Worm (Caenorhabditis elegans): Measurements from ENCODE around the gene F11A5.17.

The F11A5.17 gene

ce11 chrV:16182918-16183317 is 18.9 kb upstream of the F11A5.17 start, which contains the start of gene srh-277:
srh-277 (plus strand) TSS chrV:16183218.
- no peak for TF ChIP-seq tbx-11 (GFP tag; IDR thresholded peaks at IDR 0.05)
- TF ChIP-seq tbx-37 (GFP tag; conservative IDR thresholded peaks at IDR 0.05), result no peak

ce11 chrV:16183357-16183756 is 18.5 kb upstream of the F11A5.17 start, which contains the start of gene srz-14:
srz-14 (plus strand) TSS chrV:16183657.
- TF ChIP-seq tbx-11 (GFP tag; IDR thresholded peaks at IDR 0.05), result no peak
- TF ChIP-seq hmbx-1 (tag; optimal IDR thresholded peaks at IDR 0.05), result no peak
- TF ChIP-seq tra-4 (tag; optimal IDR thresholded peaks at IDR 0.05), result no peak
- no peak for TF ChIP-seq ama-1 (optimal IDR thresholded peaks at IDR 0.05)
- no peak for TF ChIP-seq F13C5.2 (tag; optimal IDR thresholded peaks at IDR 0.05)
- no peak for TF ChIP-seq ceh-36 (tag; optimal IDR thresholded peaks at IDR 0.05)
- no peak for TF ChIP-seq tbx-37 (GFP tag; conservative IDR thresholded peaks at IDR 0.05)
- no peak for TF ChIP-seq hmg-4 (GFP tag; optimal IDR thresholded peaks at IDR 0.05)
- TF ChIP-seq aly-1 (tag; optimal IDR thresholded peaks at IDR 0.05), result no peak
- TF ChIP-seq ets-7 (tag; optimal IDR thresholded peaks at IDR 0.05), result no peak
- TF ChIP-seq pes-1 (GFP tag; IDR thresholded peaks at IDR 0.05), result no peak
- no peak for TF ChIP-seq ceh-13 (GFP tag; optimal IDR thresholded peaks at IDR 0.05)
- TF ChIP-seq flt-1 (GFP tag; IDR thresholded peaks at IDR 0.05), result no peak
- no peak for TF ChIP-seq B0310.2 (tag; optimal IDR thresholded peaks at IDR 0.05)
- TF ChIP-seq sea-1 (GFP tag; conservative IDR thresholded peaks at IDR 0.05), result no peak
- TF ChIP-seq scrt-1 (GFP tag; IDR thresholded peaks at IDR 0.05), result no peak
- no peak for TF ChIP-seq hnd-1 (tag; optimal IDR thresholded peaks at IDR 0.05)

ce11 chrV:16190485-16190884 is 11.3 kb upstream of the F11A5.17 start, which contains the start of gene srh-281:
srh-281 (plus strand) TSS chrV:16190785.
- TF ChIP-seq flt-1 (GFP tag; IDR thresholded peaks at IDR 0.05) (no peak), aly-1 (tag; optimal IDR thresholded peaks at IDR 0.05) (no peak), ama-1 (optimal IDR thresholded peaks at IDR 0.05) (no peak), hmg-4 (GFP tag; optimal IDR thresholded peaks at IDR 0.05) (no peak), F13C5.2 (tag; optimal IDR thresholded peaks at IDR 0.05) (no peak), tbx-11 (GFP tag; IDR thresholded peaks at IDR 0.05) (no peak), tra-4 (tag; optimal IDR thresholded peaks at IDR 0.05) (no peak)

- no peak for TF ChIP-seq hnd-1 (tag; optimal IDR thresholded peaks at IDR 0.05)
Measured at ce11 chrV:16192114-16192513, 9.7 kb upstream of the F11A5.17 start, which contains the start of gene srh-279. srh-279 (plus strand) TSS chrV:16192414.

- TF ChIP-seq hmbx-1 (tag; optimal IDR thresholded peaks at IDR 0.05) (no peak), F13C5.2 (tag; optimal IDR thresholded peaks at IDR 0.05) (no peak), tbx-11 (GFP tag; IDR thresholded peaks at IDR 0.05) (no peak), pes-1 (GFP tag; IDR thresholded peaks at IDR 0.05) (no peak), tbx-37 (GFP tag; conservative IDR thresholded peaks at IDR 0.05) (no peak), ceh-13 (GFP tag; optimal IDR thresholded peaks at IDR 0.05) (no peak), hmg-4 (GFP tag; optimal IDR thresholded peaks at IDR 0.05) (no peak), tra-4 (tag; optimal IDR thresholded peaks at IDR 0.05) (no peak), B0310.2 (tag; optimal IDR thresholded peaks at IDR 0.05) (no peak), ets-7 (tag; optimal IDR thresholded peaks at IDR 0.05) (no peak), sea-1 (GFP tag; conservative IDR thresholded peaks at IDR 0.05) (no peak), flt-1 (GFP tag; IDR thresholded peaks at IDR 0.05) (no peak), scrt-1 (GFP tag; IDR thresholded peaks at IDR 0.05) (no peak), aly-1 (tag; optimal IDR thresholded peaks at IDR 0.05) (no peak), ceh-36 (tag; optimal IDR thresholded peaks at IDR 0.05) (no peak), hnd-1 (tag; optimal IDR thresholded peaks at IDR 0.05) (no peak)
Measured at ce11 chrV:16194639-16195038, 7.2 kb upstream of the F11A5.17 start, which contains the start of gene rabr-4. rabr-4 (plus strand) TSS chrV:16194939.

- TF ChIP-seq B0310.2 (tag; optimal IDR thresholded peaks at IDR 0.05) (no peak), hnd-1 (tag; optimal IDR thresholded peaks at IDR 0.05) (no peak)
Measured at ce11 chrV:16195379-16195778, 6.5 kb upstream of the F11A5.17 start, which contains the start of gene rabr-3. rabr-3 (plus strand) TSS chrV:16195679.

ce11 chrV:16198016-16198415 is 3.8 kb upstream of the F11A5.17 start, which contains the start of gene F11A5.5:
F11A5.5 (plus strand) TSS chrV:16198316.
- TF ChIP-seq F13C5.2 (tag; optimal IDR thresholded peaks at IDR 0.05), result no peak
- no peak for TF ChIP-seq sea-1 (GFP tag; conservative IDR thresholded peaks at IDR 0.05)
- TF ChIP-seq ets-7 (tag; optimal IDR thresholded peaks at IDR 0.05), result no peak
- no peak for TF ChIP-seq ceh-13 (GFP tag; optimal IDR thresholded peaks at IDR 0.05)
- no peak for TF ChIP-seq tbx-11 (GFP tag; IDR thresholded peaks at IDR 0.05)
- no peak for TF ChIP-seq tra-4 (tag; optimal IDR thresholded peaks at IDR 0.05)
- TF ChIP-seq hmg-4 (GFP tag; optimal IDR thresholded peaks at IDR 0.05), result no peak
- no peak for TF ChIP-seq hnd-1 (tag; optimal IDR thresholded peaks at IDR 0.05)
- no peak for TF ChIP-seq pes-1 (GFP tag; IDR thresholded peaks at IDR 0.05)
- no peak for TF ChIP-seq aly-1 (tag; optimal IDR thresholded peaks at IDR 0.05)
- TF ChIP-seq ceh-36 (tag; optimal IDR thresholded peaks at IDR 0.05), result no peak
- TF ChIP-seq flt-1 (GFP tag; IDR thresholded peaks at IDR 0.05), result no peak
- no peak for TF ChIP-seq tbx-37 (GFP tag; conservative IDR thresholded peaks at IDR 0.05)
- TF ChIP-seq hmbx-1 (tag; optimal IDR thresholded peaks at IDR 0.05), result no peak
- no peak for TF ChIP-seq B0310.2 (tag; optimal IDR thresholded peaks at IDR 0.05)
- TF ChIP-seq scrt-1 (GFP tag; IDR thresholded peaks at IDR 0.05), result no peak

ce11 chrV:16202618-16203017 is 788 bp downstream of the F11A5.17 start, which contains the start of gene F11A5.18:
F11A5.18 (plus strand) TSS chrV:16202918.
- TF ChIP-seq scrt-1 (GFP tag; IDR thresholded peaks at IDR 0.05), result no peak
- no peak for TF ChIP-seq tbx-11 (GFP tag; IDR thresholded peaks at IDR 0.05)
- TF ChIP-seq tra-4 (tag; optimal IDR thresholded peaks at IDR 0.05), result no peak
- no peak for TF ChIP-seq ets-7 (tag; optimal IDR thresholded peaks at IDR 0.05)
- TF ChIP-seq ceh-13 (GFP tag; optimal IDR thresholded peaks at IDR 0.05), result no peak
- TF ChIP-seq sea-1 (GFP tag; conservative IDR thresholded peaks at IDR 0.05), result no peak
- TF ChIP-seq B0310.2 (tag; optimal IDR thresholded peaks at IDR 0.05), result no peak
- TF ChIP-seq pes-1 (GFP tag; IDR thresholded peaks at IDR 0.05), result no peak
- TF ChIP-seq tbx-37 (GFP tag; conservative IDR thresholded peaks at IDR 0.05), result no peak
- TF ChIP-seq ama-1 (optimal IDR thresholded peaks at IDR 0.05), result no peak
- no peak for TF ChIP-seq hmbx-1 (tag; optimal IDR thresholded peaks at IDR 0.05)
- no peak for TF ChIP-seq hmg-4 (GFP tag; optimal IDR thresholded peaks at IDR 0.05)
- no peak for TF ChIP-seq hnd-1 (tag; optimal IDR thresholded peaks at IDR 0.05)
- TF ChIP-seq flt-1 (GFP tag; IDR thresholded peaks at IDR 0.05), result no peak
- no peak for TF ChIP-seq ceh-36 (tag; optimal IDR thresholded peaks at IDR 0.05)
- TF ChIP-seq F13C5.2 (tag; optimal IDR thresholded peaks at IDR 0.05), result no peak
- no peak for TF ChIP-seq aly-1 (tag; optimal IDR thresholded peaks at IDR 0.05)

Measured in whole organism, early embryonic.